Worm (Caenorhabditis elegans) whole organism, late embryonic: ENCODE results near the gene H04D03.2.

Source experiments
- C08G9.2 ChIP-seq: sonication (generic microtip); optimal IDR thresholded peaks from 2 replicates; lab custom pipeline; 2016; ENCODE audit warnings: mild to moderate bottlenecking, missing genetic modification characterization, moderate library complexity, missing compliant biosample characterization
- C38D4.7 ChIP-seq: fragments of 200-800 bp; sonication (Bioruptor generic); optimal IDR thresholded peaks from 2 replicates; lab custom pipeline; 2018; ENCODE audit warnings: mild to moderate bottlenecking, missing genetic modification characterization, moderate library complexity, missing compliant biosample characterization
- K02D7.2 ChIP-seq: sonication (generic microtip); optimal IDR thresholded peaks from 2 replicates; lab custom pipeline; 2017; ENCODE audit warnings: mild to moderate bottlenecking, missing genetic modification characterization, missing compliant biosample characterization
- K09A11.1 ChIP-seq: sonication (generic microtip); optimal IDR thresholded peaks from 2 replicates; lab custom pipeline; 2017; ENCODE audit warnings: antibody characterized with exemption, mild to moderate bottlenecking, missing genetic modification characterization, missing compliant biosample characterization; ENCODE audit not compliant: insufficient read depth
- Y22D7AL.16 ChIP-seq: sonication (generic microtip); optimal IDR thresholded peaks from 2 replicates; lab custom pipeline; 2016; ENCODE audit warnings: missing genetic modification characterization, missing compliant biosample characterization
- ama-1 ChIP-seq: fragments of 150-350 bp; optimal IDR thresholded peaks from 2 replicates; lab custom pipeline; 2014
- ceh-18 ChIP-seq: sonication (generic microtip); optimal IDR thresholded peaks from 2 replicates; lab custom pipeline; 2016; ENCODE audit warnings: missing genetic modification characterization, missing compliant biosample characterization
- ceh-19 ChIP-seq: fragments of 200-800 bp; sonication (Bioruptor generic); optimal IDR thresholded peaks from 2 replicates; lab custom pipeline; 2018; ENCODE audit warnings: mild to moderate bottlenecking, missing genetic modification characterization, missing compliant biosample characterization
- ceh-2 ChIP-seq: sonication (generic microtip); optimal IDR thresholded peaks from 2 replicates; lab custom pipeline; 2016; ENCODE audit warnings: missing genotype, missing genetic modification characterization, missing compliant biosample characterization
- ceh-22 ChIP-seq: sonication (generic microtip); optimal IDR thresholded peaks from 2 replicates; lab custom pipeline; 2017; ENCODE audit warnings: missing biosample characterization, missing genetic modification characterization
- ceh-24 ChIP-seq: sonication (generic microtip); optimal IDR thresholded peaks from 2 replicates; lab custom pipeline; 2016; ENCODE audit warnings: mild to moderate bottlenecking, missing genetic modification characterization, missing compliant biosample characterization
- ceh-45 ChIP-seq: fragments of 200-800 bp; sonication (Bioruptor generic); IDR thresholded peaks from 2 replicates; pipeline ENCODE4 v1.3.6; 2022; ENCODE audit warnings: missing genetic modification reagents, missing genetic modification characterization, missing compliant biosample characterization
- ceh-48 ChIP-seq: sonication (generic microtip); optimal IDR thresholded peaks from 2 replicates; lab custom pipeline; 2016; ENCODE audit warnings: missing genetic modification characterization, inconsistent platforms, missing compliant biosample characterization
- ceh-6 ChIP-seq: fragments of 200-800 bp; sonication (Bioruptor generic); optimal IDR thresholded peaks from 2 replicates; lab custom pipeline; 2018; ENCODE audit warnings: mild to moderate bottlenecking, missing genetic modification characterization, missing compliant biosample characterization
- ceh-9 ChIP-seq: sonication (generic microtip); optimal IDR thresholded peaks from 2 replicates; lab custom pipeline; 2016; ENCODE audit warnings: mild to moderate bottlenecking, missing genetic modification characterization, inconsistent platforms, missing compliant biosample characterization
- che-1 ChIP-seq: sonication (generic microtip); optimal IDR thresholded peaks from 2 replicates; lab custom pipeline; 2016; ENCODE audit warnings: mild to moderate bottlenecking, missing genetic modification characterization, missing compliant biosample characterization
- dve-1 ChIP-seq: sonication (generic microtip); optimal IDR thresholded peaks from 2 replicates; lab custom pipeline; 2017; ENCODE audit warnings: antibody characterized with exemption, mild to moderate bottlenecking, missing genetic modification characterization, missing compliant biosample characterization
- eyg-1 ChIP-seq: sonication (generic microtip); optimal IDR thresholded peaks from 2 replicates; lab custom pipeline; 2016; ENCODE audit warnings: missing genotype, missing genetic modification characterization, missing compliant biosample characterization
- fkh-10 ChIP-seq: fragments of 150-350 bp; optimal IDR thresholded peaks from 2 replicates; lab custom pipeline; 2014; ENCODE audit warnings: missing biosample characterization, missing genetic modification reagents, missing genetic modification characterization
- hlh-15 ChIP-seq: sonication (generic microtip); optimal IDR thresholded peaks from 2 replicates; lab custom pipeline; 2016; ENCODE audit warnings: missing genetic modification characterization, missing compliant biosample characterization
- hlh-30 ChIP-seq: sonication (generic microtip); optimal IDR thresholded peaks from 2 replicates; lab custom pipeline; 2017; ENCODE audit warnings: antibody characterized with exemption, missing genetic modification characterization, missing compliant biosample characterization; ENCODE audit not compliant: insufficient read depth
- hlh-6 ChIP-seq: sonication (generic microtip); optimal IDR thresholded peaks from 2 replicates; lab custom pipeline; 2016; ENCODE audit warnings: missing genotype, missing genetic modification characterization, missing compliant biosample characterization
- lim-6 ChIP-seq: sonication (generic microtip); optimal IDR thresholded peaks from 2 replicates; lab custom pipeline; 2016; ENCODE audit warnings: missing genetic modification characterization, missing compliant biosample characterization
- odd-2 ChIP-seq: sonication (generic microtip); optimal IDR thresholded peaks from 2 replicates; lab custom pipeline; 2017; ENCODE audit warnings: antibody characterized with exemption, mild to moderate bottlenecking, missing genetic modification characterization, missing compliant biosample characterization
- pax-1 ChIP-seq: fragments of 150-350 bp; optimal IDR thresholded peaks from 2 replicates; lab custom pipeline; 2014; ENCODE audit warnings: missing biosample characterization, missing genetic modification characterization
- pha-2 ChIP-seq: sonication (generic microtip); optimal IDR thresholded peaks from 2 replicates; lab custom pipeline; 2017; ENCODE audit warnings: mild to moderate bottlenecking, missing genetic modification characterization, missing compliant biosample characterization
- pha-4 ChIP-seq: fragments of 150-350 bp; optimal IDR thresholded peaks from 2 replicates; lab custom pipeline; 2018; ENCODE audit warnings: missing biosample characterization, missing genetic modification reagents, missing genetic modification characterization
- sdc-2 ChIP-seq: sonication (generic microtip); optimal IDR thresholded peaks from 2 replicates; lab custom pipeline; 2016; ENCODE audit warnings: missing genotype, missing genetic modification characterization, missing compliant biosample characterization
- sox-4 ChIP-seq: sonication (generic microtip); optimal IDR thresholded peaks from 2 replicates; lab custom pipeline; 2017; ENCODE audit warnings: mild to moderate bottlenecking, missing genetic modification characterization, inconsistent platforms, missing compliant biosample characterization
- tbx-7 ChIP-seq: sonication (generic microtip); optimal IDR thresholded peaks from 2 replicates; lab custom pipeline; 2016; ENCODE audit warnings: missing genotype, missing genetic modification characterization, missing compliant biosample characterization
- ttx-3 ChIP-seq: sonication (generic microtip); optimal IDR thresholded peaks from 2 replicates; lab custom pipeline; 2016; ENCODE audit warnings: missing genetic modification reagents, missing genetic modification characterization, missing compliant biosample characterization
- unc-42 ChIP-seq: sonication (generic microtip); optimal IDR thresholded peaks from 2 replicates; lab custom pipeline; 2016; ENCODE audit warnings: missing genotype, missing genetic modification characterization, missing compliant biosample characterization
- unc-86 ChIP-seq: sonication (generic microtip); optimal IDR thresholded peaks from 2 replicates; lab custom pipeline; 2016; ENCODE audit warnings: missing genetic modification characterization, missing compliant biosample characterization
- zip-5 ChIP-seq: sonication (generic microtip); optimal IDR thresholded peaks from 2 replicates; lab custom pipeline; 2016; ENCODE audit warnings: missing genetic modification characterization, missing compliant biosample characterization
- ztf-16 ChIP-seq: sonication (generic microtip); optimal IDR thresholded peaks from 2 replicates; lab custom pipeline; 2017; ENCODE audit warnings: missing genetic modification characterization, missing compliant biosample characterization

H04D03.2 gene

ce11 chrIII:10432104-10432503 is 10.1 kb downstream of the H04D03.2 start (continued):
- TF ChIP-seq lim-6 (tag; lab: Kevin White, UChicago) (peak; percentile 3), ztf-16 (peak; percentile 62), C08G9.2 (tag; lab: Kevin White, UChicago) (peak; percentile 54), C38D4.7 (GFP tag; lab: Kevin White, UChicago) (peak; percentile 63), dve-1 (tag; lab: Kevin White, UChicago) (no peak), ama-1 (lab: Kevin White, UChicago) (no peak), tbx-7 (tag; lab: Kevin White, UChicago) (peak; percentile 49), ttx-3 (tag; lab: Kevin White, UChicago) (peak; percentile 56), fkh-10 (GFP tag; lab: Kevin White, UChicago) (no peak), ceh-48 (tag; lab: Kevin White, UChicago) (peak; percentile 43), ceh-2 (peak; percentile 52), unc-86 (tag; lab: Kevin White, UChicago) (no peak), che-1 (tag; lab: Kevin White, UChicago) (peak; percentile 64), sdc-2 (tag; lab: Kevin White, UChicago) (peak; percentile 21), hlh-15 (tag; lab: Kevin White, UChicago) (no peak), sox-4 (peak; percentile 49)

ce11 chrIII:10427882-10428281 is 14.3 kb downstream of the H04D03.2 start, which contains the start of gene prp-3:
TSS of gene prp-3 (minus strand) at chrIII:10427982.
- no peak for TF ChIP-seq K02D7.2 (tag; lab: Kevin White, UChicago)
- no peak for TF ChIP-seq pha-2 (tag; lab: Kevin White, UChicago)
- TF ChIP-seq C38D4.7 (GFP tag; lab: Kevin White, UChicago): no peak
- TF ChIP-seq ceh-18 (tag; lab: Kevin White, UChicago): no peak
- no peak for TF ChIP-seq zip-5 (tag; lab: Kevin White, UChicago)
- no peak for TF ChIP-seq hlh-30 (tag; lab: Kevin White, UChicago)
- TF ChIP-seq hlh-6 (tag; lab: Kevin White, UChicago): no peak
- TF ChIP-seq Y22D7AL.16: no peak
- no peak for TF ChIP-seq lim-6 (tag; lab: Kevin White, UChicago)
- TF ChIP-seq eyg-1 (tag; lab: Kevin White, UChicago): no peak
- TF ChIP-seq ceh-9 (tag; lab: Kevin White, UChicago): no peak
- TF ChIP-seq C08G9.2 (tag; lab: Kevin White, UChicago): no peak
- no peak for TF ChIP-seq pax-1
- TF ChIP-seq K09A11.1 (tag; lab: Kevin White, UChicago): no peak
- TF ChIP-seq ttx-3 (tag; lab: Kevin White, UChicago): no peak
- TF ChIP-seq ceh-19 (GFP tag; lab: Kevin White, UChicago): no peak

ce11 chrIII:10423906-10424305 is 18.3 kb downstream of the H04D03.2 start, which contains the start of gene M03C11.6:
TSS of gene M03C11.6 (minus strand) at chrIII:10424006.
- no peak for TF ChIP-seq fkh-10 (GFP tag; lab: Kevin White, UChicago)
- TF ChIP-seq ceh-45 (GFP tag; lab: Robert Waterston, UW): no peak
- no peak for TF ChIP-seq ztf-16
- TF ChIP-seq ceh-6 (GFP tag; lab: Kevin White, UChicago): no peak
- no peak for TF ChIP-seq ceh-18 (tag; lab: Kevin White, UChicago)
- TF ChIP-seq unc-42 (tag; lab: Kevin White, UChicago): no peak
- no peak for TF ChIP-seq ceh-48 (tag; lab: Kevin White, UChicago)
- TF ChIP-seq pha-2 (tag; lab: Kevin White, UChicago): no peak
- no peak for TF ChIP-seq odd-2
- no peak for TF ChIP-seq ceh-9 (tag; lab: Kevin White, UChicago)

DNA sequence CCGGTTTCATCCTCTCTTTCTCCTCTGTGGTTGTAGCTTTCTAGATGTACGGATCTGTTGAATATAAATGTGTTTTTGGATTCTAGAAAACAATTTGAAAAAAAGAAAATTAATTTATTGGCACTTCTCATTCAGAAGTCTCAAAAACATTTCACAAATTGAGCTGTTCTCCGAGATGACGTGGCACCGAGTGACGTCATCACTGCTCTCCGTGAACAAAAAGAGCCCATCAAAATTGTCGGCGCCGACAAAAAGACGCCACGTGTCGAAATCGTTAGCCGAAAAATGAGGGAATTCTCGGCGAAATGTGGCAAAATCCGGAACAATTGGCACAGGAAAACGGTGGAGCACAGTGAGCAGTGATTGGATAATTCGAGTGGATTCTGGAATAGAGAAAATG is 20.5 kb downstream of the H04D03.2 start:
- no peak for TF ChIP-seq tbx-7 (tag; lab: Kevin White, UChicago)
- no peak for TF ChIP-seq ceh-22
- no peak for TF ChIP-seq pha-4 (tag; lab: Kevin White, UChicago)
- no peak for TF ChIP-seq ceh-24 (tag; lab: Kevin White, UChicago)
- TF ChIP-seq, all 69 proteins: peak for 0
